Worm (Caenorhabditis elegans) whole organism, L1 larva: ENCODE measurements around the gene srw-62.

ENCODE experiments used
- C04F5.9 ChIP-seq: sonication (generic microtip); optimal IDR thresholded peaks from 2 replicates; lab custom pipeline; 2016; ENCODE audit warnings: missing genetic modification characterization, missing compliant biosample characterization
- C16A3.4 ChIP-seq: fragments of 150-350 bp; optimal IDR thresholded peaks from 2 replicates; lab custom pipeline; 2014; ENCODE audit warnings: missing biosample characterization, missing genetic modification characterization
- Y116A8C.19 ChIP-seq: sonication (generic microtip); optimal IDR thresholded peaks from 2 replicates; lab custom pipeline; 2016; ENCODE audit warnings: missing compliant biosample characterization, missing genetic modification characterization, borderline replicate concordance
- aha-1 ChIP-seq: fragments of 150-350 bp; optimal IDR thresholded peaks from 2 replicates; lab custom pipeline; 2014; ENCODE audit warnings: missing biosample characterization, missing genetic modification characterization
- alr-1 ChIP-seq: fragments of 200-800 bp; sonication (Bioruptor generic); optimal IDR thresholded peaks from 2 replicates; lab custom pipeline; 2018; ENCODE audit warnings: borderline replicate concordance, mild to moderate bottlenecking, missing genetic modification characterization, missing compliant biosample characterization
- aly-2 ChIP-seq: fragments of 150-350 bp; optimal IDR thresholded peaks from 2 replicates; lab custom pipeline; 2014; ENCODE audit warnings: missing biosample characterization, missing genetic modification characterization
- ceh-63 ChIP-seq: fragments of 200-800 bp; sonication (Bioruptor generic); optimal IDR thresholded peaks from 2 replicates; lab custom pipeline; 2018; ENCODE audit warnings: mild to moderate bottlenecking, missing genetic modification characterization, missing compliant biosample characterization
- ceh-8 ChIP-seq: fragments of 200-800 bp; sonication (Bioruptor generic); optimal IDR thresholded peaks from 2 replicates; lab custom pipeline; 2018; ENCODE audit warnings: mild to moderate bottlenecking, missing genetic modification characterization, moderate library complexity, missing compliant biosample characterization
- ceh-82 ChIP-seq, 3 experiments: fragments of 150-350 bp in 1 of 3; sonication (generic microtip) in 2 of 3; optimal IDR thresholded peaks; 2 replicates each; lab custom pipeline; 2014 to 2017; ENCODE audit warnings: missing biosample characterization in 3 of 3, missing genetic modification characterization in 3 of 3
- dpl-1 ChIP-seq, 3 experiments: fragments of 150-350 bp in 2 of 3; sonication (generic microtip) in 1 of 3; optimal IDR thresholded peaks; 2 replicates each; lab custom pipeline; 2014 to 2017; ENCODE audit warnings: missing biosample characterization in 3 of 3, missing genetic modification characterization in 3 of 3, missing genetic modification reagents in 3 of 3
- dsc-1 ChIP-seq: sonication (generic microtip); optimal IDR thresholded peaks from 2 replicates; lab custom pipeline; 2016; ENCODE audit warnings: mild to moderate bottlenecking, missing genetic modification characterization, missing compliant biosample characterization
- efl-1 ChIP-seq, 4 experiments: fragments of 150-350 bp; optimal IDR thresholded peaks in 3 of 4; peaks in 1 of 4; 1 replicate in 1 of 4; 2 replicates in 3 of 4; lab custom pipeline; 2014; ENCODE audit warnings: missing biosample characterization in 2 of 4, missing genetic modification characterization in 2 of 4, missing genetic modification reagents in 2 of 4
- efl-3 ChIP-seq: fragments of 200-800 bp; sonication (Bioruptor generic); optimal IDR thresholded peaks from 2 replicates; lab custom pipeline; 2018; ENCODE audit warnings: mild to moderate bottlenecking, missing genetic modification characterization, missing compliant biosample characterization
- elt-2 ChIP-seq: sonication (generic microtip); optimal IDR thresholded peaks from 2 replicates; lab custom pipeline; 2016; ENCODE audit warnings: missing genetic modification characterization, mild to moderate bottlenecking, inconsistent platforms, missing compliant biosample characterization, missing genetic modification reagents
- elt-3 ChIP-seq, 6 experiments: fragments of 150-350 bp in 1 of 6; sonication (generic microtip); optimal IDR thresholded peaks; 2 replicates each; lab custom pipeline; 2017 to 2018; ENCODE audit warnings: missing biosample characterization in 6 of 6, missing genetic modification characterization in 6 of 6, inconsistent platforms in 1 of 6
- fos-1 ChIP-seq: fragments of 150-350 bp; optimal IDR thresholded peaks from 2 replicates; lab custom pipeline; 2014; ENCODE audit warnings: missing biosample characterization, missing genetic modification characterization
- hlh-17 ChIP-seq: fragments of 200-800 bp; sonication (Bioruptor generic); optimal IDR thresholded peaks from 2 replicates; lab custom pipeline; 2018; ENCODE audit warnings: missing genetic modification characterization, mild to moderate bottlenecking, missing compliant biosample characterization, moderate library complexity, borderline replicate concordance
- irx-1 ChIP-seq: sonication (generic microtip); optimal IDR thresholded peaks from 2 replicates; lab custom pipeline; 2016; ENCODE audit warnings: missing genetic modification characterization, missing compliant biosample characterization
- lin-14 ChIP-seq: fragments of 200-800 bp; sonication (Bioruptor generic); optimal IDR thresholded peaks from 2 replicates; lab custom pipeline; 2018; ENCODE audit warnings: mild to moderate bottlenecking, missing genetic modification characterization, moderate library complexity, missing compliant biosample characterization
- lin-35 ChIP-seq, 2 experiments: fragments of 150-350 bp; optimal IDR thresholded peaks; 2 replicates each; lab custom pipeline; 2014; ENCODE audit warnings: missing biosample characterization in 2 of 2, missing genetic modification characterization in 2 of 2, missing genetic modification reagents in 2 of 2
- lin-39 ChIP-seq: fragments of 150-350 bp; optimal IDR thresholded peaks from 2 replicates; lab custom pipeline; 2014; ENCODE audit warnings: missing biosample characterization, missing genetic modification reagents, missing genetic modification characterization
- lir-3 ChIP-seq: sonication (generic microtip); optimal IDR thresholded peaks from 2 replicates; lab custom pipeline; 2016; ENCODE audit warnings: mild to moderate bottlenecking, missing genetic modification characterization, moderate library complexity, missing compliant biosample characterization; ENCODE audit not compliant: poor library complexity
- lsy-2 ChIP-seq, 2 experiments: fragments of 150-350 bp; optimal IDR thresholded peaks; 2 replicates each; lab custom pipeline; 2014; ENCODE audit warnings: missing biosample characterization in 2 of 2, missing genetic modification characterization in 2 of 2
- mdl-1 ChIP-seq, 2 experiments: fragments of 150-350 bp; optimal IDR thresholded peaks; 2 replicates each; lab custom pipeline; 2014 to 2017; ENCODE audit warnings: missing biosample characterization in 2 of 2, missing genetic modification characterization in 2 of 2, inconsistent platforms in 1 of 2
- mep-1 ChIP-seq: fragments of 150-350 bp; optimal IDR thresholded peaks from 2 replicates; lab custom pipeline; 2014; ENCODE audit warnings: missing biosample characterization, missing genetic modification characterization
- nhr-11 ChIP-seq: fragments of 150-350 bp; optimal IDR thresholded peaks from 2 replicates; lab custom pipeline; 2014; ENCODE audit warnings: missing biosample characterization, missing genetic modification characterization
- nhr-12 ChIP-seq: sonication (generic microtip); optimal IDR thresholded peaks from 2 replicates; lab custom pipeline; 2017; ENCODE audit warnings: missing biosample characterization, missing genetic modification characterization
- nhr-19 ChIP-seq: fragments of 200-800 bp; sonication (Bioruptor generic); conservative IDR thresholded peaks from 2 replicates; pipeline ENCODE4 v1.3.6; 2022; ENCODE audit warnings: missing genetic modification characterization, missing compliant biosample characterization
- nhr-20 ChIP-seq: sonication (generic microtip); optimal IDR thresholded peaks from 2 replicates; lab custom pipeline; 2016; ENCODE audit warnings: mild to moderate bottlenecking, missing genetic modification characterization, missing compliant biosample characterization
- nhr-47 ChIP-seq: sonication (generic microtip); optimal IDR thresholded peaks from 2 replicates; lab custom pipeline; 2016; ENCODE audit warnings: mild to moderate bottlenecking, missing genetic modification characterization, moderate library complexity, missing compliant biosample characterization
- nhr-71 ChIP-seq: sonication (generic microtip); optimal IDR thresholded peaks from 2 replicates; lab custom pipeline; 2016; ENCODE audit warnings: mild to moderate bottlenecking, missing genetic modification characterization, moderate library complexity, missing compliant biosample characterization
- nhr-77 ChIP-seq: fragments of 150-350 bp; optimal IDR thresholded peaks from 2 replicates; lab custom pipeline; 2014; ENCODE audit warnings: missing biosample characterization, missing genetic modification characterization
- nhr-85 ChIP-seq: sonication (generic microtip); peaks from one replicate; lab custom pipeline; 2016; ENCODE audit warnings: missing genetic modification characterization, inconsistent platforms, missing compliant biosample characterization
- rnt-1 ChIP-seq: sonication (generic microtip); optimal IDR thresholded peaks from 2 replicates; lab custom pipeline; 2016; ENCODE audit warnings: mild to moderate bottlenecking, missing genetic modification characterization, moderate library complexity, missing compliant biosample characterization
- snu-23 ChIP-seq: sonication (generic microtip); optimal IDR thresholded peaks from 2 replicates; lab custom pipeline; 2016; ENCODE audit warnings: missing genetic modification characterization, missing compliant biosample characterization
- sptf-1 ChIP-seq: fragments of 150-350 bp; optimal IDR thresholded peaks from 2 replicates; lab custom pipeline; 2014; ENCODE audit warnings: missing biosample characterization, missing genetic modification characterization
- sup-37 ChIP-seq: fragments of 200-800 bp; sonication (Bioruptor generic); optimal IDR thresholded peaks from 2 replicates; lab custom pipeline; 2018; ENCODE audit warnings: mild to moderate bottlenecking, missing genetic modification characterization, missing compliant biosample characterization
- swsn-7 ChIP-seq: sonication (generic microtip); optimal IDR thresholded peaks from 2 replicates; lab custom pipeline; 2016; ENCODE audit warnings: missing genetic modification characterization, missing compliant biosample characterization
- tbx-2 ChIP-seq: sonication (generic microtip); optimal IDR thresholded peaks from 2 replicates; lab custom pipeline; 2016; ENCODE audit warnings: missing genetic modification characterization, missing compliant biosample characterization
- unc-130 ChIP-seq: fragments of 150-350 bp; optimal IDR thresholded peaks from 2 replicates; lab custom pipeline; 2017; ENCODE audit warnings: missing biosample characterization, missing genetic modification characterization, inconsistent platforms
- unc-86 ChIP-seq: sonication (generic microtip); optimal IDR thresholded peaks from 2 replicates; lab custom pipeline; 2016; ENCODE audit warnings: missing genetic modification characterization, missing compliant biosample characterization
- unc-98 ChIP-seq: fragments of 200-800 bp; sonication (Bioruptor generic); IDR thresholded peaks from 2 replicates; pipeline ENCODE4 v1.3.6; 2022; ENCODE audit warnings: missing genetic modification characterization, missing compliant biosample characterization
- vab-15 ChIP-seq: sonication (generic microtip); optimal IDR thresholded peaks from 2 replicates; lab custom pipeline; 2017; ENCODE audit warnings: missing genotype, mild to moderate bottlenecking, missing genetic modification characterization, missing compliant biosample characterization
- xbp-1 ChIP-seq: sonication (generic microtip); optimal IDR thresholded peaks from 2 replicates; lab custom pipeline; 2016; ENCODE audit warnings: missing genetic modification characterization, missing compliant biosample characterization
- zag-1 ChIP-seq: fragments of 150-350 bp; optimal IDR thresholded peaks from 2 replicates; lab custom pipeline; 2014; ENCODE audit warnings: missing biosample characterization, missing genetic modification characterization
- ztf-4 ChIP-seq: fragments of 150-350 bp; optimal IDR thresholded peaks from 2 replicates; lab custom pipeline; 2014; ENCODE audit warnings: missing biosample characterization, missing genetic modification characterization

Gene srw-62

DNA sequence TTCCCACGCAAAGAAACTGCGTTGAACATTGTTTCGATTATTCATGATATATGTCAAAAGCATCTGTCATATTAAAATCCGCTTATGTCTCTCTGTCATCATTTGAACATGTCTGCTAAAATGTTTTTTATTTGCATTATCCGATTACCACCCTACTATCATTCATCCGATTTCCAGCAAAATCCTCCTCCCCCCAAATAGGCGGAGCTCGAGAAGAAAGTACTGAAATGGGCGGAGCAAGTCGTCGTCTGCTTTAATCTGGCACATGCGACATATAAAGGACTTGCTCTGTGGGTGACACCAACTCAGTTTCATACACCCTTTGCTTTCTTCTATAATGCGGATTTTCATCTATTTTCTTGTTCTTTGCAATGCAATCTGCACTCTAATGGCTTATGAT, 6.8 kb downstream of the srw-62 start, which contains the start of gene T09A5.14:
Gene T09A5.14 (plus strand): TSS at position 301 of the 400 bp plus-strand sequence.
- TF ChIP-seq dsc-1 (tag; lab: Kevin White, UChicago) = peak; percentile 46
- no peak for TF ChIP-seq fos-1 (tag; lab: Kevin White, UChicago)

DNA sequence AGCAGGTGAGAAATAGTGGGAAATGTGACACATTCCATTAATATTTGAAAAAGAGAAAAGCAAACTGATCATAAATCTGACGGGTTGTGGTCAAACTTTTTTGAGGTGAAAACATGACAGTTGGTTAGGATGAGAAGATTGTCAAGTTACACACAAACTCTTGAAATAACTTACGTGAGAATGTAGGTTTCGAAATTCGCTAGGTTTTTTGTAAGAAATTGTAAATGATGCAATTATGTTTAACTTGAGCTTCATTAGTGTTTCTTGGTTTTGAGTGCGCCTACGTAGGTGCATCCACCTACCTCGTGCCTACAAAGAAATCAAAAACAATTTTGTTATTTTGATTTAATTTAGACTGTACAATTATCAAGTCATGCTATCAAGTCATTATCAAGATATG, 10.1 kb downstream of the srw-62 start, which contains the start of gene cex-2:
Gene cex-2 (minus strand): TSS at position 101 of the 400 bp plus-strand sequence.
- TF ChIP-seq sup-37 (GFP tag; lab: Kevin White, UChicago) = no peak
- TF ChIP-seq dpl-1 (GFP tag; optimal IDR thresholded peaks at IDR 0.05; lab: Kevin White, UChicago) = no peak
- no peak for TF ChIP-seq nhr-12 (tag; lab: Kevin White, UChicago)
- no peak for TF ChIP-seq aly-2
- no peak for TF ChIP-seq ceh-8 (GFP tag; lab: Kevin White, UChicago)
- no peak for TF ChIP-seq lin-39 (tag; lab: Kevin White, UChicago)
- no peak for TF ChIP-seq zag-1 (tag; lab: Kevin White, UChicago)
- no peak for TF ChIP-seq Y116A8C.19
- TF ChIP-seq lin-14 (GFP tag; lab: Kevin White, UChicago) = no peak
- no peak for TF ChIP-seq ceh-63 (GFP tag; lab: Kevin White, UChicago)
- TF ChIP-seq unc-86 (tag; lab: Kevin White, UChicago) = no peak
- TF ChIP-seq ceh-82 (tag; optimal IDR thresholded peaks at IDR 0.05; lab: Kevin White, UChicago) = no peak
- TF ChIP-seq efl-3 = no peak
- no peak for TF ChIP-seq hlh-17 (GFP tag; lab: Kevin White, UChicago)
- TF ChIP-seq sptf-1 (tag; lab: Kevin White, UChicago) = no peak
- no peak for TF ChIP-seq alr-1 (tag; lab: Kevin White, UChicago)
- TF ChIP-seq nhr-11 = no peak
- TF ChIP-seq C04F5.9 (tag; lab: Kevin White, UChicago) = no peak

DNA sequence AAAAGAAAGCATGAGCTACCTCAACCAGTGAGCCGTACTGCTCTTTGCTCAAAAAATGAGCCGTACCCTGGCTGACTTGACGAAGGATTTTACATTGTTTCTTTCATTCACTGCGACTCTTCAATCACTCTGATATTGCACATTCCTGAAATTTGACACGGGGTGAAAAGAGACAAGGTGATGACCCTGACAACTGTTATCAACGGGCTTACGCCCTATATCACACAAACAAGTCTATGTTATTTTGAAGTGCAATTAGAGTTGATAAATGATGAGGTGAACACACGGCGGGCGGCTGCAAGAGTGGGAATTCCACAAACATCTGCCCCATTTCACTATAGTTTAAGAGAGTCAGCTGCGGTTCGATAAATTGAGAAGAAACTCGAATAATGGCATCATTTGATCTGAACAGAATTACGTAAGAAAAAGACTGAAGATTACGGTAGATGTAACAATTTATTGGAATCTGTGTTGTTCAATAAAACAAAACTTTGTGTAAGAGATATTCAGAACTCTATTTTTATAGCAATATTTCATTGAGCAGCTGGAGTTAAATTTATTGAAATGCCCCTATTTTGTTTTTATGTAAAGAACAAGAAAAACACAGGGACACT, 11.5 kb downstream of the srw-62 start:
- peak; percentile 88 for TF ChIP-seq lin-39 (tag; lab: Kevin White, UChicago)
- no peak for TF ChIP-seq aly-2
- no peak for TF ChIP-seq lin-35 (GFP tag; optimal IDR thresholded peaks at IDR 0.05; lab: Kevin White, UChicago)
- peak; percentile 91 for TF ChIP-seq lin-14 (GFP tag; lab: Kevin White, UChicago)
- peak; percentile 60 for TF ChIP-seq unc-98
- TF ChIP-seq swsn-7 (tag; lab: Kevin White, UChicago) = peak; percentile 64
- TF ChIP-seq C16A3.4 = peak; percentile 29
- TF ChIP-seq rnt-1 (tag; lab: Kevin White, UChicago) = peak; percentile 89
- TF ChIP-seq nhr-71 = peak; percentile 94
- TF ChIP-seq elt-3 (tag; optimal IDR thresholded peaks at IDR 0.05; lab: Kevin White, UChicago) = no peak
- TF ChIP-seq aha-1 = no peak
- no peak for TF ChIP-seq elt-2 (tag; lab: Kevin White, UChicago)
- TF ChIP-seq nhr-20 (tag; lab: Kevin White, UChicago) = peak; percentile 84
- TF ChIP-seq dpl-1 (GFP tag; optimal IDR thresholded peaks at IDR 0.05; lab: Kevin White, UChicago) = peak in 1 of 3 experiments; percentile 13
- peak; percentile 71 for TF ChIP-seq tbx-2
- peak; percentile 47 for TF ChIP-seq nhr-47 (tag; lab: Kevin White, UChicago)
- TF ChIP-seq unc-130 (tag; lab: Kevin White, UChicago) = peak; percentile 69
- peak; percentile 28 for TF ChIP-seq C04F5.9 (tag; lab: Kevin White, UChicago)
- TF ChIP-seq dsc-1 (tag; lab: Kevin White, UChicago) = no peak
- peak; percentile 63 for TF ChIP-seq snu-23
- TF ChIP-seq mep-1 (tag; lab: Kevin White, UChicago) = no peak
- peak; percentile 55 to 69 for TF ChIP-seq lsy-2 (tag; optimal IDR thresholded peaks at IDR 0.05; lab: Kevin White, UChicago)
- peak; percentile 11 for TF ChIP-seq xbp-1 (tag; lab: Kevin White, UChicago)
- TF ChIP-seq nhr-19 = peak; percentile 80
- peak; percentile 55 for TF ChIP-seq ztf-4 (tag; lab: Kevin White, UChicago)
- TF ChIP-seq lir-3 = peak; percentile 49
- peak; percentile 30 for TF ChIP-seq sup-37 (GFP tag; lab: Kevin White, UChicago)
- TF ChIP-seq efl-1 (optimal IDR thresholded peaks at IDR 0.05; lab: Kevin White, UChicago) = peak in 1 of 2 experiments; percentile 19
- TF ChIP-seq efl-1 (GFP tag; optimal IDR thresholded peaks at IDR 0.05 in 1 of 2; lab: Kevin White, UChicago) = no peak
- peak; percentile 14 for TF ChIP-seq irx-1
- TF ChIP-seq nhr-85 (tag; lab: Kevin White, UChicago) = peak; percentile 36
- no peak for TF ChIP-seq nhr-77
- peak; percentile 27 for TF ChIP-seq vab-15 (tag; lab: Kevin White, UChicago)
- peak in 1 of 2 experiments; percentile 61 for TF ChIP-seq mdl-1 (tag; optimal IDR thresholded peaks at IDR 0.05; lab: Kevin White, UChicago)
